Fruit fly (Drosophila melanogaster) whole organism, wandering third instar larva: ENCODE data around the gene RfC3.
A peak's percentile ranks its signal among the peaks of the same experiment; 100 is the strongest.

Source experiments
- Abd-B ChIP-seq: fragments of >200 bp; optimal IDR thresholded peaks from 2 replicates; lab custom pipeline; 2017; ENCODE audit warnings: missing biosample characterization, missing genetic modification characterization
- CG32264 ChIP-seq: fragments of 200-800 bp; sonication (Bioruptor generic); optimal IDR thresholded peaks from 2 replicates; lab custom pipeline; 2016; ENCODE audit warnings: missing biosample characterization, missing genetic modification characterization
- CG9705 ChIP-seq: fragments of 200-800 bp; sonication (Bioruptor generic); optimal IDR thresholded peaks from 2 replicates; lab custom pipeline; 2018; ENCODE audit warnings: missing biosample characterization, mild to moderate bottlenecking, missing genetic modification characterization
- CrebA ChIP-seq: fragments of 200-800 bp; sonication (Bioruptor generic); optimal IDR thresholded peaks from 2 replicates; lab custom pipeline; 2016; ENCODE audit warnings: missing biosample characterization, mild to moderate bottlenecking, missing genetic modification characterization, borderline replicate concordance
- Dfd ChIP-seq: fragments of >200 bp; optimal IDR thresholded peaks from 2 replicates; lab custom pipeline; 2017; ENCODE audit warnings: missing biosample characterization, missing genetic modification characterization
- Dif ChIP-seq: fragments of 200-275, 200-300 bp; sonication (Bioruptor generic); optimal IDR thresholded peaks from 2 replicates; lab custom pipeline; 2018; ENCODE audit warnings: missing biosample characterization, missing genetic modification characterization; ENCODE audit not compliant: partially characterized antibody
- GATAd ChIP-seq: sonication (Bioruptor generic); optimal IDR thresholded peaks from 2 replicates; lab custom pipeline; 2016; ENCODE audit warnings: missing biosample characterization, missing genetic modification characterization
- HLH106 ChIP-seq: fragments of 200-800 bp; optimal IDR thresholded peaks from 3 replicates; lab custom pipeline; 2019; ENCODE audit warnings: missing biosample characterization, mild to moderate bottlenecking, missing genetic modification characterization, moderate library complexity
- Hnf4 ChIP-seq: fragments of 200-800 bp; sonication (Bioruptor generic); optimal IDR thresholded peaks from 2 replicates; lab custom pipeline; 2016; ENCODE audit warnings: missing biosample characterization, mild to moderate bottlenecking, missing genetic modification characterization
- Hr83 ChIP-seq: fragments of 200-300 bp; sonication (Bioruptor generic); optimal IDR thresholded peaks from 2 replicates; lab custom pipeline; 2016; ENCODE audit warnings: missing biosample characterization, mild to moderate bottlenecking, missing genetic modification characterization, moderate library complexity; ENCODE audit not compliant: poor library complexity, severe bottlenecking
- Mio ChIP-seq: sonication (Bioruptor generic); optimal IDR thresholded peaks from 2 replicates; lab custom pipeline; 2016; ENCODE audit warnings: missing biosample characterization, missing genetic modification characterization
- N ChIP-seq: fragments of >200 bp; optimal IDR thresholded peaks from 2 replicates; lab custom pipeline; 2018; ENCODE audit warnings: missing biosample characterization, missing external identifiers, missing genetic modification characterization
- OdsH ChIP-seq: fragments of 200-800 bp; sonication (Bioruptor generic); optimal IDR thresholded peaks from 2 replicates; lab custom pipeline; 2016; ENCODE audit warnings: missing biosample characterization, mild to moderate bottlenecking, missing genetic modification characterization
- Rel ChIP-seq, 2 experiments: fragments of 200-800 bp; sonication (Bioruptor generic) in 1 of 2; optimal IDR thresholded peaks; 2 replicates in 1 of 2; 3 replicates in 1 of 2; lab custom pipeline; 2016 to 2019; ENCODE audit warnings: mild to moderate bottlenecking in 2 of 2, missing biosample characterization in 2 of 2, missing genetic modification characterization in 2 of 2, moderate library complexity in 1 of 2
- Sp1 ChIP-seq: fragments of 200-800 bp; sonication (Bioruptor generic); optimal IDR thresholded peaks from 3 replicates; lab custom pipeline; 2019; ENCODE audit warnings: missing biosample characterization, mild to moderate bottlenecking, missing genetic modification characterization, moderate library complexity
- Vsx2 ChIP-seq: fragments of 200-300, 225-300 bp; sonication (Bioruptor generic); optimal IDR thresholded peaks from 2 replicates; lab custom pipeline; 2018; ENCODE audit warnings: missing biosample characterization, missing genetic modification characterization; ENCODE audit not compliant: partially characterized antibody
- br ChIP-seq: fragments of 200-800 bp; sonication (Bioruptor generic); optimal IDR thresholded peaks from 2 replicates; lab custom pipeline; 2016; ENCODE audit warnings: missing biosample characterization, missing genetic modification characterization
- brk ChIP-seq: fragments of 200-800 bp; sonication (Bioruptor generic); optimal IDR thresholded peaks from 2 replicates; lab custom pipeline; 2016; ENCODE audit warnings: missing biosample characterization, mild to moderate bottlenecking, missing genetic modification characterization
- dl ChIP-seq, 2 experiments: fragments of 175-275, 200-275 bp in 1 of 2; fragments of 200-275 bp in 1 of 2; sonication (Bioruptor generic); optimal IDR thresholded peaks; lab custom pipeline; 2018; ENCODE audit warnings: mild to moderate bottlenecking in 2 of 2, missing biosample characterization in 2 of 2, missing genetic modification characterization in 2 of 2, moderate library complexity in 2 of 2; ENCODE audit not compliant: partially characterized antibody in 2 of 2, insufficient read depth in 1 of 2
- dmrt93B ChIP-seq: fragments of 200-800 bp; sonication (Bioruptor generic); optimal IDR thresholded peaks from 2 replicates; lab custom pipeline; 2018; ENCODE audit warnings: missing biosample characterization, mild to moderate bottlenecking, missing genetic modification characterization
- dsf ChIP-seq: sonication (Bioruptor generic); optimal IDR thresholded peaks from 2 replicates; lab custom pipeline; 2016; ENCODE audit warnings: missing biosample characterization, missing genetic modification characterization, borderline replicate concordance
- ey ChIP-seq: fragments of 200-800 bp; sonication (Bioruptor generic); optimal IDR thresholded peaks from 2 replicates; lab custom pipeline; 2016; ENCODE audit warnings: missing biosample characterization, missing genetic modification characterization
- foxo ChIP-seq, 2 experiments: fragments of 200-800 bp; sonication (Bioruptor generic); optimal IDR thresholded peaks; 2 replicates in 1 of 2; 3 replicates in 1 of 2; lab custom pipeline; 2016 to 2017; ENCODE audit warnings: missing biosample characterization in 2 of 2, missing genetic modification characterization in 2 of 2
- fru ChIP-seq: fragments of 200-800 bp; sonication (Bioruptor generic); optimal IDR thresholded peaks from 3 replicates; lab custom pipeline; 2016; ENCODE audit warnings: missing biosample characterization, mild to moderate bottlenecking, missing genetic modification characterization
- h ChIP-seq: fragments of 200-800 bp; sonication (Bioruptor generic); optimal IDR thresholded peaks from 3 replicates; lab custom pipeline; 2016; ENCODE audit warnings: missing biosample characterization, mild to moderate bottlenecking, missing genetic modification characterization
- jim ChIP-seq: fragments of 175-275, 200-325 bp; sonication (Bioruptor generic); optimal IDR thresholded peaks from 2 replicates; lab custom pipeline; 2016; ENCODE audit warnings: missing biosample characterization, mild to moderate bottlenecking, missing genetic modification characterization
- lola ChIP-seq: fragments of >200 bp; optimal IDR thresholded peaks from 2 replicates; lab custom pipeline; 2017; ENCODE audit warnings: missing biosample characterization, missing genetic modification characterization
- pan ChIP-seq: fragments of >200 bp; optimal IDR thresholded peaks from 2 replicates; lab custom pipeline; 2017
- psq ChIP-seq: fragments of 200-800 bp; sonication (Bioruptor generic); optimal IDR thresholded peaks from 3 replicates; lab custom pipeline; 2017; ENCODE audit warnings: missing biosample characterization, mild to moderate bottlenecking, missing genetic modification characterization, moderate library complexity
- rgr ChIP-seq: fragments of 200-800 bp; sonication (Bioruptor generic); optimal IDR thresholded peaks from 3 replicates; lab custom pipeline; 2016; ENCODE audit warnings: missing biosample characterization, mild to moderate bottlenecking, missing genetic modification characterization
- sage ChIP-seq: fragments of 200-800 bp; sonication (Bioruptor generic); optimal IDR thresholded peaks from 2 replicates; lab custom pipeline; 2016; ENCODE audit warnings: missing biosample characterization, mild to moderate bottlenecking, missing genetic modification characterization
- sv ChIP-seq: fragments of 200-800 bp; sonication (Bioruptor generic); optimal IDR thresholded peaks from 3 replicates; lab custom pipeline; 2016; ENCODE audit warnings: missing biosample characterization, missing genetic modification characterization
- tai ChIP-seq: sonication (Bioruptor generic); optimal IDR thresholded peaks from 2 replicates; lab custom pipeline; 2016; ENCODE audit warnings: missing biosample characterization, missing genetic modification characterization
- usp ChIP-seq: fragments of >200 bp; optimal IDR thresholded peaks from 2 replicates; lab custom pipeline; 2017; ENCODE audit warnings: missing biosample characterization, missing genetic modification characterization

Gene RfC3

DNA sequence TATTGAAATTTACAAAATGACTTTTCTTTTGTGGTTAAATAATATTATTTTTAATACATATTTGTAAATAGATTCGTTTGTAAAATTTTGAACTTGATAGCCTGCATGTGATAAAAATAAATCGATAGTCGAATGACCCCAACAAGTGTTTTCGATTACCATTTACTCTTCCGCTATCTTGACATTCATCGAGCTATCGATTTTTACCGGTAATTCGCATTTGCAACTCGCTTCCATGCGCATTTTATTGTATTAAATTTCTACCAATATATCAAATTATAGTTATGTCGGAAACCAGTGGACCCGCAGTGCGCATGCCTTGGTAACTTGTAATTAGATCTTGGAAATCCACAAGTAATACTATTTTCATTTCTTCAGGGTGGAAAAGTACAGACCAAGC, at the start of gene RfC3:
TSS of gene RfC3 (plus strand) at position 210 of the 400 bp plus-strand sequence.
- no peak for TF ChIP-seq rgr (GFP tag; lab: Kevin White, UChicago)
- no peak for TF ChIP-seq Rel (GFP tag; optimal IDR thresholded peaks at IDR 0.05; lab: Kevin White, UChicago)
- no peak for TF ChIP-seq Rel (tag; optimal IDR thresholded peaks at IDR 0.05; lab: Kevin White, UChicago)
- no peak for TF ChIP-seq Dif (GFP tag; lab: Kevin White, UChicago)
- no peak for TF ChIP-seq Sp1
- TF ChIP-seq CG9705, result no peak
- no peak for TF ChIP-seq GATAd (GFP tag; lab: Kevin White, UChicago)

DNA sequence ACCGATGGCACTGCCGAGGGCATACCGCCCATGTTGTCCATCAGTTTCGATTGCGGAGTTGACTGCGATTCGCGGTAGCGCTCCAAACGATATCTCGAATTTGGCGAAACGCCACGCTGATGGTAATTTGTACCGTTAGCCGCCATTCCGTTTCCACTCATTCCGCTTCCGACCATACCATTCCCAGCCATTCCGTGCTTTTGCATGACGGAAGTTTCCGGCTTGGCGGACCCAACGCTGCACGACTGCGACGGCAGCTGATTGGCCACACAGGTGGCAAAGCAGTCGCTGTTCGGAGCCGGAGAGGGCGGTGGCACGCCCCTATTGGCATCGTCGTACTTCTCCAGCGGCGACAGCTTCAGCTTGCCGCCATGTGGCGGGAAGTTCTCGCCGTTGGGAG, 46.7 kb upstream of the RfC3 start:
- TF ChIP-seq tai, result no peak
- TF ChIP-seq ey (GFP tag; lab: Kevin White, UChicago), result no peak
- TF ChIP-seq Rel (GFP tag; optimal IDR thresholded peaks at IDR 0.05; lab: Kevin White, UChicago), result no peak
- TF ChIP-seq Rel (tag; optimal IDR thresholded peaks at IDR 0.05; lab: Kevin White, UChicago), result no peak
- TF ChIP-seq fru (GFP tag; lab: Kevin White, UChicago), result no peak
- TF ChIP-seq foxo (GFP tag; optimal IDR thresholded peaks at IDR 0.05; lab: Kevin White, UChicago), result no peak
- no peak for TF ChIP-seq OdsH
- TF ChIP-seq Hnf4, result no peak
- TF ChIP-seq dl (GFP tag; optimal IDR thresholded peaks at IDR 0.05; lab: Kevin White, UChicago; ENCODE audit: insufficient read depth in 1 of 2, partially characterized antibody in 2 of 2), result no peak
- no peak for TF ChIP-seq GATAd (GFP tag; lab: Kevin White, UChicago)
- no peak for TF ChIP-seq pan (lab: Kevin White, UChicago)
- no peak for TF ChIP-seq br
- no peak for TF ChIP-seq Abd-B
- no peak for TF ChIP-seq Sp1
- TF ChIP-seq Hr83, result no peak
- no peak for TF ChIP-seq sage (GFP tag; lab: Kevin White, UChicago)
- TF ChIP-seq CrebA (GFP tag; lab: Kevin White, UChicago), result no peak
- no peak for TF ChIP-seq Mio (GFP tag; lab: Kevin White, UChicago)
- no peak for TF ChIP-seq Dif (GFP tag; lab: Kevin White, UChicago)

DNA sequence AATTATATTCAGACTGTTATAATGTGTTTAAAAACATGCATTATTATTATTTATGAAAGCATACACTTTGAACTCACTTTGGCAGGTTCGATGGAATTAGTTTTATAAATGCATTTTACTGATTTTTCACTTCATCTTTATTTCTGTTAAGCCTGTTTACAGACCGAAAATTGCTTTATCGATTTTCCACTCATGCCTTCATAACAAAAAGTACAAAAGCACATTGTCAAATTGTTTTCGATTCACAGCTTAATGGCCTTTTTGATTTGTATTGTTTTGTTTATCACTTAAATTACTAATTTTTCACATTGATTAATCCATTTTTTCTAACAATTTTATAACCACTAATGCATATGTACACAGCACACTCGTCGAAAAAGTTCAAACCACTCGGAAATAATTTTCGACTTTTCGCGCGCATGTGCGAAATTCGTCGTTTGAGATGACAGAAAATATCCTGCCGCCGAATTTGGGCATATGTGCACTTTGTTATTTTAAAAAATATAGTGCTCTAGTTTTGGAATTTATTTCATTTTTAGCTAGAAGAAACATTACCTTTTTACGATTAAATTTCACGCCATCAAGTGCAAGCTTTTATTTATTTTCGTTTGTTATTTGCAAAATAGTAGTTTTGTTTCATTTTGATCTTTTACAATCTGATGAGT, 45.3 kb upstream of the RfC3 start, which contains the start of gene rho-5:
TSS of gene rho-5 (minus strand) at position 296 of the 665 bp plus-strand sequence.
- TF ChIP-seq Abd-B, result no peak
- TF ChIP-seq GATAd (GFP tag; lab: Kevin White, UChicago), result no peak
- no peak for TF ChIP-seq N (GFP tag; lab: Kevin White, UChicago)
- TF ChIP-seq tai, result no peak
- TF ChIP-seq sv (GFP tag; lab: Kevin White, UChicago), result no peak

DNA sequence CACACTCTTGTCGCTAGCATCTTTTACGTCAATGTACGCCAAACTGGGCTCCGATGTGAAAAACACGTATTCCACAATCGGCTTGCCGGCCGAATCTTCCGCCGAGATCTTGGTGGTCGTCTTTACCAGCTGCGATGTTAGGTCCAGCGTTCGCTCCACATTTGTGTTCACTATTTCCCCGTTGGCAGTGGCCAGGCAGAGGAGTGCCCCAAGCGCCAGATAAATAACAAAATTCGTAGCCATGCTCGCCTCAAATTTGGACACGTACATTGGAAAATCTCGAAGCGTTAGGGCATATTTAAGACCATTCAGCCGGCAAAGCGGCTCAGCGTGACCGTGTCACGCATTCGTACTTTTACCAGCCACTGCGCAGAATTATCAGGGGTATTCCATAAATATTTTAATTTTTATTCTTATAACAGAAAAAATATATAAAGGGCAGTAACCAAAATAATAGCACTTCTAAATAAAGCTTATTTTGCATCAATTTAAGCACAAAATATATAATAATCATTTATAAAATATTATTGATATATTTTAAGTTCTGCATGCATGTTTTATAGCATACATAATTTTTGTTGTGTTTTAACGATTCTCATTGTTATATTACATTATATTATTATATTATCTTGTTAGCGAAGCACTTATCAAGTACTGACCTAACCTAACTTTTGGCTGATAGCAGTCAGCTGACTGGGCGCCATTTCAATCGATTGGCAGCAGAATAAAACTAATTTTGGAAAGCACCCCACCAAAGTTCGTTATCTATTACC, 43.3 kb upstream of the RfC3 start, which contains the start of the genes CG33303 and dpr19:
TSS of gene CG33303 (minus strand) at position 294 of the 773 bp plus-strand sequence.
TSS of gene dpr19 (plus strand) at position 705 of the 773 bp plus-strand sequence.
- TF ChIP-seq Sp1 (peak; percentile 69), rgr (GFP tag; lab: Kevin White, UChicago) (peak; percentile 62), CrebA (GFP tag; lab: Kevin White, UChicago) (no peak), CG32264 (GFP tag; lab: Kevin White, UChicago) (no peak), usp (GFP tag; lab: Kevin White, UChicago) (no peak), Dfd (no peak), OdsH (peak; percentile 18), Hr83 (peak; percentile 21), h (GFP tag; lab: Kevin White, UChicago) (no peak), dmrt93B (GFP tag; lab: Kevin White, UChicago) (no peak), brk (GFP tag; lab: Kevin White, UChicago) (no peak), lola (GFP tag; lab: Kevin White, UChicago) (no peak), Dif (GFP tag; lab: Kevin White, UChicago) (no peak), HLH106 (tag; lab: Kevin White, UChicago) (peak; percentile 69), Rel (GFP tag; optimal IDR thresholded peaks at IDR 0.05; lab: Kevin White, UChicago) (no peak), Rel (tag; optimal IDR thresholded peaks at IDR 0.05; lab: Kevin White, UChicago) (peak; percentile 43), sv (GFP tag; lab: Kevin White, UChicago) (no peak), jim (GFP tag; lab: Kevin White, UChicago) (no peak), psq (GFP tag; lab: Kevin White, UChicago) (no peak), fru (GFP tag; lab: Kevin White, UChicago) (no peak), pan (lab: Kevin White, UChicago) (no peak), sage (GFP tag; lab: Kevin White, UChicago) (no peak), Vsx2 (GFP tag; lab: Kevin White, UChicago) (no peak), Mio (GFP tag; lab: Kevin White, UChicago) (no peak), br (no peak), dsf (no peak), Abd-B (no peak), tai (no peak), ey (GFP tag; lab: Kevin White, UChicago) (no peak), CG9705 (no peak)
